Fruit fly (Drosophila melanogaster): ENCODE measurements around the gene Odj.
A peak's percentile ranks its signal among the peaks of the same experiment; 100 is the strongest.

Odj gene

DNA sequence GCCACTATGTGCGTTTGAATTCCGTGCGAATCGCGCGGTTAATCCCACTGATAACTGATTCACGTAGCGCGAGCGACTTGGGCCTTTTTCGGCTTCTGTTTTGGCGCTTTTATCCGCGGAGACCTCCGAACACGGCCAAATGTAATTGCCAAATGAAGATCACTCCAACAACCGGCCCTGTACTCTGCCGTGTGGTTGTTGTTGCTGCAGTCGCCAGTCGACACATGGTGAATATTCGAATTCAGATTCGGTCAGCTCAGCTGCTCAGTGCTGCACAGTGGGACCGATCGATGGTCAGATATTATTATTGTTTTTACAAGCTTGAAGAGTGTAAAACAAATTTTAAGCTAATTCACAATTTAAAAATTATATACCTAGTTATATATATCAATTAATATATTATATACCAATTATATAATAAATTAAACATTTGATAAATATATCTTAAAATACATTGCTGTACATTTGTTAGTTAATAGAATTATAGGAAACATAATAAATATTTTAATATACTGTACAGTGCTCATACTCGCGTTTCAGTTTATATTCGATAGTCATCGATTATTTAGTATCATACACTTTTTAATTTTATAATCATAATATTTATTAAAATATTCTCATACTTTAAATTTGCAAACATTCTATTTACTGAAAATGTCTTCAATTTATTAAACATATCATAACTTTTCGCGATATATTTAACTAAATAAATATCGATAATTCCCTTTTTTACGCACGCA lies 14.5 kb downstream of the Odj start, which contains the start of gene CG43102 (continued):
- TF ChIP-seq Opbp (GFP tag; IDR thresholded peaks at IDR 0.05; ENCODE audit: partially characterized antibody) (peak; percentile 62; the same call in 1 of the 3 replicates), CG13424 (tag; optimal IDR thresholded peaks at IDR 0.05) (peak; percentile 70), CG14441 (GFP tag; IDR thresholded peaks at IDR 0.05) (peak; percentile 73), Oaz (GFP tag; IDR thresholded peaks at IDR 0.05) (no peak), CG3065 (GFP tag; optimal IDR thresholded peaks at IDR 0.05) (no peak), CG11247 (GFP tag; IDR thresholded peaks at IDR 0.05) (peak; percentile 76), ttk (GFP tag; IDR thresholded peaks at IDR 0.05) (peak; percentile 63; the same call in 1 of the 2 replicates), CG6175 (GFP tag; IDR thresholded peaks at IDR 0.05) (peak; percentile 71; the same call in 2 of the 3 replicates), E2f2 (GFP tag; IDR thresholded peaks at IDR 0.05) (peak; percentile 70), CG3995 (GFP tag; optimal IDR thresholded peaks at IDR 0.05) (peak; percentile 39), Deaf1 (tag; optimal IDR thresholded peaks at IDR 0.05) (peak; percentile 60), Spps (tag; optimal IDR thresholded peaks at IDR 0.05) (no peak), CG1602 (GFP tag; optimal IDR thresholded peaks at IDR 0.05) (peak; percentile 27), fru (optimal IDR thresholded peaks at IDR 0.05) (no peak), ro (GFP tag; IDR thresholded peaks at IDR 0.05) (no peak), Tbp (GFP tag; optimal IDR thresholded peaks at IDR 0.05) (no peak), bowl (GFP tag; IDR thresholded peaks at IDR 0.05) (peak; percentile 50; the same call in 1 of the 2 replicates), CG10565 (GFP tag; optimal IDR thresholded peaks at IDR 0.05) (no peak), Dbx (GFP tag; IDR thresholded peaks at IDR 0.05) (peak; percentile 72), ind (GFP tag; optimal IDR thresholded peaks at IDR 0.05) (peak; percentile 71), Bteb2 (GFP tag; optimal IDR thresholded peaks at IDR 0.05) (peak; percentile 12), Oli (tag; optimal IDR thresholded peaks at IDR 0.05) (peak; percentile 65), Scr (GFP tag; IDR thresholded peaks at IDR 0.05; ENCODE audit: partially characterized antibody) (peak; percentile 87), z (GFP tag; IDR thresholded peaks at IDR 0.05) (no peak), btn (GFP tag; optimal IDR thresholded peaks at IDR 0.05) (no peak), HLH3B (GFP tag; IDR thresholded peaks at IDR 0.05) (peak; percentile 74), kah (GFP tag; optimal IDR thresholded peaks at IDR 0.05) (peak; percentile 60), sna (GFP tag; IDR thresholded peaks at IDR 0.05; ENCODE audit: partially characterized antibody) (peak; percentile 86), toy (GFP tag; IDR thresholded peaks at IDR 0.05) (no peak), seq (GFP tag; IDR thresholded peaks at IDR 0.05) (no peak), ac (GFP tag; optimal IDR thresholded peaks at IDR 0.05) (peak; percentile 21), tin (GFP tag; optimal IDR thresholded peaks at IDR 0.05) (peak; percentile 62), CG1529 (GFP tag; optimal IDR thresholded peaks at IDR 0.05) (peak; percentile 46), CG2889 (GFP tag; IDR thresholded peaks at IDR 0.05) (peak; percentile 56; the same call in 2 of the 3 replicates), fu2 (GFP tag; optimal IDR thresholded peaks at IDR 0.05) (no peak), disco-r (GFP tag; optimal IDR thresholded peaks at IDR 0.05) (no peak), CG18764 (GFP tag; optimal IDR thresholded peaks at IDR 0.05) (peak; percentile 54), kay (GFP tag; optimal IDR thresholded peaks at IDR 0.05) (peak; percentile 11), gro (GFP tag; optimal IDR thresholded peaks at IDR 0.05) (peak; percentile 38), crp (GFP tag; optimal IDR thresholded peaks at IDR 0.05) (peak in 1 of 2 experiments; percentile 77), CG18619 (GFP tag; optimal IDR thresholded peaks at IDR 0.05) (peak; percentile 38), CG11560 (tag; IDR thresholded peaks at IDR 0.05) (peak; percentile 93), CG15514 (GFP tag; optimal IDR thresholded peaks at IDR 0.05) (peak; percentile 90), exex (tag; optimal IDR thresholded peaks at IDR 0.05) (peak; percentile 36), tll (GFP tag; optimal IDR thresholded peaks at IDR 0.05) (no peak), vfl (GFP tag; optimal IDR thresholded peaks at IDR 0.05) (peak; percentile 21), Ssrp (tag; optimal IDR thresholded peaks at IDR 0.05) (peak; percentile 32), Dip2 (GFP tag; IDR thresholded peaks at IDR 0.05) (no peak), Blimp-1 (GFP tag; optimal IDR thresholded peaks at IDR 0.05) (peak; percentile 63), hb (GFP tag; IDR thresholded peaks at IDR 0.05; ENCODE audit: partially characterized antibody) (no peak)
